Fruit fly (Drosophila melanogaster): ENCODE data around the gene Mcr.
A peak's percentile ranks its signal among the peaks of the same experiment; 100 is the strongest.

Mcr gene

DNA sequence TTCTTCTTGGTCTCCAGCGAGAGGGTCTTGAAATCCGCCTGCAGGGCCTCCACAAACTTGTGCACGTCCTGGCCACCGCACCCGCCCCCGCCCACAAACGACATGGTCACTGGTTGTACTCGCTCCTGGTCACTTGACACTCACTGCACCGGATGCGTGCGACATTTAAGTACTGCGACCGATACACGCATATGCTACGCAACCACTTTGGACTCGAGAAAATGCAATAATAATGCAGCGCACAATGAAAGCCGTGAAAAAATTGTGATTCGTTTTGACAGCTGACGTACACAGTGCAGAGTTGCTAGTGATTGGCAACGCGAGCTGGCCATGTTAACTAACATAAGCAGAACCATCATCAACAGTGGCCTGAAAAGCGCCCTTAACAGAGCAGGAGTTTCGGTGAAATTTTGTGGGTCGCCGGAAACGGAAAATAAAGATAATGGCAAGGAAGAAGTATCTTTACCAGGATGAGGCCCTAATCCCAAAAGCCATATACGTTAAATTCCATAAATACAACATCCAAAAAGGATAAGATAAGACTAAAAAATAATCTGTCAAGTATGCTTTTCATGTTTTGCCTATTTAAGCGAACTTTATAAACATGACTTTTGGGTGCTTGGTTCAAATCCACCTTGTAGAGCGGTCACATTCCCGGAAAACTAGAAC, 41.1 kb upstream of the Mcr start, which contains the start of the genes mon2 and CG8673:
Gene mon2, minus strand, starts transcription at position 300 of the 669 bp plus-strand sequence.
Gene CG8673, plus strand, starts transcription at position 619 of the 669 bp plus-strand sequence.
- TF ChIP-seq sens-2 (GFP tag; IDR thresholded peaks at IDR 0.05) (no peak), stc (GFP tag; IDR thresholded peaks at IDR 0.05) (no peak), HLH4C (GFP tag; IDR thresholded peaks at IDR 0.05; ENCODE audit: partially characterized antibody) (no peak), CG10654 (GFP tag; optimal IDR thresholded peaks at IDR 0.05) (no peak), grau (tag; optimal IDR thresholded peaks at IDR 0.05) (no peak), CG3995 (GFP tag; optimal IDR thresholded peaks at IDR 0.05) (peak; percentile 94), CG6254 (GFP tag; optimal IDR thresholded peaks at IDR 0.05) (no peak), kni (GFP tag; optimal IDR thresholded peaks at IDR 0.05) (no peak), Abd-B (GFP tag; optimal IDR thresholded peaks at IDR 0.05) (no peak), dati (GFP tag; IDR thresholded peaks at IDR 0.05) (no peak), dmrt11E (tag; optimal IDR thresholded peaks at IDR 0.05) (no peak), CG4730 (GFP tag; IDR thresholded peaks at IDR 0.05) (no peak), Hr39 (optimal IDR thresholded peaks at IDR 0.05) (no peak), D19B (GFP tag; optimal IDR thresholded peaks at IDR 0.05) (no peak), CG1832 (GFP tag; optimal IDR thresholded peaks at IDR 0.05) (no peak), CG6175 (GFP tag; IDR thresholded peaks at IDR 0.05) (no peak), nmo (GFP tag; optimal IDR thresholded peaks at IDR 0.05) (no peak), CG32772 (GFP tag; IDR thresholded peaks at IDR 0.05) (no peak), crol (GFP tag; IDR thresholded peaks at IDR 0.05) (peak; percentile 89), CG11247 (GFP tag; IDR thresholded peaks at IDR 0.05) (no peak), corto (GFP tag; optimal IDR thresholded peaks at IDR 0.05) (no peak), CG4404 (GFP tag; IDR thresholded peaks at IDR 0.05) (no peak), az2 (GFP tag; optimal IDR thresholded peaks at IDR 0.05) (no peak), CG2120 (GFP tag; optimal IDR thresholded peaks at IDR 0.05) (no peak), Stat92E (GFP tag; optimal IDR thresholded peaks at IDR 0.05) (no peak), CG11085 (GFP tag; IDR thresholded peaks at IDR 0.05) (no peak), Awh (GFP tag; IDR thresholded peaks at IDR 0.05) (no peak), CG10565 (GFP tag; optimal IDR thresholded peaks at IDR 0.05) (no peak), CG6654 (GFP tag; optimal IDR thresholded peaks at IDR 0.05) (no peak), pho (GFP tag; optimal IDR thresholded peaks at IDR 0.05) (no peak), lmd (GFP tag; IDR thresholded peaks at IDR 0.05) (no peak), CG4360 (GFP tag; IDR thresholded peaks at IDR 0.05) (no peak), CG13287 (GFP tag; IDR thresholded peaks at IDR 0.05; ENCODE audit: partially characterized antibody) (peak; percentile 30), vnd (GFP tag; IDR thresholded peaks at IDR 0.05; ENCODE audit: partially characterized antibody) (no peak), MBD-R2 (GFP tag; IDR thresholded peaks at IDR 0.05) (peak; percentile 70), nom (GFP tag; optimal IDR thresholded peaks at IDR 0.05) (peak; percentile 2), CG4328 (GFP tag; optimal IDR thresholded peaks at IDR 0.05) (no peak), row (GFP tag; IDR thresholded peaks at IDR 0.05) (no peak), CG14860 (GFP tag; IDR thresholded peaks at IDR 0.05; ENCODE audit: partially characterized antibody) (no peak), lab (GFP tag; optimal IDR thresholded peaks at IDR 0.05) (no peak), Fer2 (tag; optimal IDR thresholded peaks at IDR 0.05) (no peak), CG12391 (tag; optimal IDR thresholded peaks at IDR 0.05) (no peak), CG18764 (GFP tag; optimal IDR thresholded peaks at IDR 0.05) (no peak), da (GFP tag; optimal IDR thresholded peaks at IDR 0.05) (no peak), NK7.1 (GFP tag; optimal IDR thresholded peaks at IDR 0.05) (no peak), pzg (GFP tag; optimal IDR thresholded peaks at IDR 0.05) (peak; percentile 42), Myb (GFP tag; optimal IDR thresholded peaks at IDR 0.05) (no peak), sr (GFP tag; IDR thresholded peaks at IDR 0.05) (no peak), pros (GFP tag; optimal IDR thresholded peaks at IDR 0.05) (no peak), psq (GFP tag; optimal IDR thresholded peaks at IDR 0.05) (no peak), CG2129 (GFP tag; IDR thresholded peaks at IDR 0.05; ENCODE audit: partially characterized antibody) (no peak)
